Fruit fly (Drosophila melanogaster) whole organism, prepupa: ENCODE results near the gene CG13097.

Experiments used
- Blimp-1 ChIP-seq: fragments of 200-800 bp; sonication (Bioruptor generic); optimal IDR thresholded peaks from 3 replicates; lab custom pipeline; 2017; ENCODE audit warnings: missing biosample characterization, missing genetic modification characterization, mild to moderate bottlenecking, moderate library complexity, missing genetic modification reagents
- CG15336 ChIP-seq: fragments of 200-800 bp; sonication (Bioruptor generic); IDR thresholded peaks from 2 replicates; pipeline ENCODE4 v1.3.6; 2022; ENCODE audit warnings: missing biosample characterization, missing genetic modification characterization
- CG16779 ChIP-seq: fragments of 200-800 bp; sonication (Bioruptor generic); optimal IDR thresholded peaks from 3 replicates; lab custom pipeline; 2017; ENCODE audit warnings: missing biosample characterization, mild to moderate bottlenecking, missing genetic modification characterization
- CG31627 ChIP-seq: fragments of 200-800 bp; sonication (Bioruptor generic); optimal IDR thresholded peaks from 3 replicates; lab custom pipeline; 2016; ENCODE audit warnings: missing biosample characterization, missing genetic modification characterization
- CG34406 ChIP-seq: fragments of 200-800 bp; sonication (Bioruptor generic); optimal IDR thresholded peaks from 3 replicates; lab custom pipeline; 2016; ENCODE audit warnings: missing biosample characterization, missing genetic modification characterization
- CG6163 ChIP-seq: fragments of 200-800 bp; sonication (Bioruptor generic); IDR thresholded peaks from 3 replicates; pipeline ENCODE4 v1.3.6; 2022; ENCODE audit warnings: missing biosample characterization, missing genetic modification characterization
- Hr39 ChIP-seq: fragments of 200-800 bp; sonication (Bioruptor generic); optimal IDR thresholded peaks from 2 replicates; lab custom pipeline; 2016; ENCODE audit warnings: missing biosample characterization, missing genetic modification characterization
- Sox102F ChIP-seq: fragments of 200-800 bp; sonication (Bioruptor generic); optimal IDR thresholded peaks from 2 replicates; lab custom pipeline; 2016; ENCODE audit warnings: missing biosample characterization, mild to moderate bottlenecking, missing genetic modification characterization
- Sox14 ChIP-seq: fragments of 200-800 bp; sonication (Bioruptor generic); optimal IDR thresholded peaks from 3 replicates; lab custom pipeline; 2016; ENCODE audit warnings: missing biosample characterization, missing genetic modification characterization
- esn ChIP-seq: fragments of 200-800 bp; sonication (Bioruptor generic); optimal IDR thresholded peaks from 2 replicates; lab custom pipeline; 2016; ENCODE audit warnings: missing biosample characterization, mild to moderate bottlenecking, missing genetic modification characterization, moderate library complexity

DNA sequence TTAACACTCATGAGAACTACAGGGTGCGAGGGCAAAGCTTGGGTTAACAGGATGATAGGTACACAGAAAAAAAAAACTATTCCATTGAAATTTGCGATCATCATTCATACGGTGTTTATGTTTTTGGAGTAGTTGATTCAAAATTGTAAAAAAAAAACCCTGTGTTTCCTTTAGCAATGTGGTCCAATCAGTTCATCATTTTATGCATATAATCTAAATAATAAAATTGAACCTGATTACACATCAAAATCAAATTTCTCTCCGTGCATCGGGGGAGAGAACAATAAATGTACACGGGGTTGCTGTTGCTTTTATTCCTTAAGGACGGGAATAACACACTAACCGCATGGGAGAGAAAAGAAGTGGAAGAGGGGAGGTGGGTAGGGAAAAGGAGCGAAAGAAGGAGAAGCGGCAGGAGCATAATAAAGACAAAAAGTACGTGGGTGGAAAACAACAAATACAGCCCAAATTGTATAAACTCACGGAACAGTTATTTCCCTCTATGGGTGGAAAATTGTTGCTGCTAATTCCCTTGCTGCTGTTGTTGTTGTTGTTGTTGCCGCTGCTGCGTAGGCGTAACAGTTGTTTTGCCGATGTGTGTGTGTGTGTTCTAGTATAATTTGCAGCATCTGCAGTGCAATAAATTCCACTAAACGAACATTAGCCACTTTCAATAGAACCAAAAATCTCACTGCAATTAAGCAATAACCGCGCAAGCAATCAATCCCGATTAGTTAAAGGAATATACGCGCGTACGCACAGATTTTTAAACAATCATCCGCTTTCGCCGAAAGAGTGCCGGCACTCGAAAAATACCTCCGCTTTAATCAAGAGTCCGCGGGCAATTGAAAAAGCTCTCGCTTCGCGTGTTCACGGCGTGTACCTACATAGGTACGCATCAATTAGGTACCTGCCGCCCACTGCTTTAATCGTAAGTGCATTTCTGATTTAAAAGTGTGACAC is 51.2 kb downstream of the CG13097 start, which contains the start of gene Agpat2:
- peak; percentile 82 for TF ChIP-seq esn (GFP tag; lab: Kevin White, UChicago)
- peak; percentile 64 for TF ChIP-seq CG34406 (GFP tag; lab: Kevin White, UChicago)
- peak; percentile 79 for TF ChIP-seq Hr39 (GFP tag; lab: Kevin White, UChicago)
- peak; percentile 73 for TF ChIP-seq CG6163 (GFP tag; lab: Robert Waterston, UW)
- no peak for TF ChIP-seq CG16779
- TF ChIP-seq Sox14 (GFP tag; lab: Kevin White, UChicago): peak; percentile 69
- 0 out of 2 replicates have a peak, but pooled peaks have one; percentile 26 for TF ChIP-seq CG15336 (GFP tag; lab: Robert Waterston, UW)
- peak; percentile 71 for TF ChIP-seq Sox102F
- peak; percentile 77 for TF ChIP-seq CG31627
- TF ChIP-seq Blimp-1: peak; percentile 27
